Worm (Caenorhabditis elegans) whole organism, L4 larva: ENCODE measurements around the gene srh-219.

Experiments used
- D1046.2 ChIP-seq: fragments of 200-800 bp; sonication (Bioruptor generic); IDR thresholded peaks from 2 replicates; pipeline ENCODE4 v1.3.6; 2022; ENCODE audit warnings: missing genetic modification characterization, missing compliant biosample characterization
- F10B5.3 ChIP-seq: sonication (generic microtip); optimal IDR thresholded peaks from 2 replicates; lab custom pipeline; 2016; ENCODE audit warnings: mild to moderate bottlenecking, missing genetic modification characterization, missing compliant biosample characterization
- F26F4.8 ChIP-seq: fragments of 200-800 bp; sonication (Bioruptor generic); conservative IDR thresholded peaks from 2 replicates; pipeline ENCODE4 v1.3.6; 2022; ENCODE audit warnings: missing genetic modification characterization, missing compliant biosample characterization
- F44E2.7 ChIP-seq: fragments of 200-800 bp; sonication (Bioruptor generic); IDR thresholded peaks from 2 replicates; pipeline ENCODE4 v2.1.2; 2022; ENCODE audit warnings: missing genetic modification characterization, missing compliant biosample characterization
- R02D3.7 ChIP-seq: fragments of 150-350 bp; sonication (generic microtip); optimal IDR thresholded peaks from 3 replicates; lab custom pipeline; 2014; ENCODE audit warnings: missing biosample characterization, missing genetic modification characterization
- T20F7.1 ChIP-seq: fragments of 200-800 bp; sonication (Bioruptor generic); optimal IDR thresholded peaks from 2 replicates; lab custom pipeline; 2018; ENCODE audit warnings: mild to moderate bottlenecking, missing genetic modification characterization, missing compliant biosample characterization
- T26A8.4 ChIP-seq: fragments of 200-800 bp; sonication (Bioruptor generic); IDR thresholded peaks from 2 replicates; pipeline ENCODE4 v1.3.6; 2022; ENCODE audit warnings: missing genetic modification characterization, missing compliant biosample characterization
- Y105C5A.15 ChIP-seq: fragments of 200-800 bp; sonication (Bioruptor generic); IDR thresholded peaks from 2 replicates; pipeline ENCODE4 v1.3.6; 2022; ENCODE audit warnings: missing genetic modification characterization, missing compliant biosample characterization
- Y5F2A.4 ChIP-seq: fragments of 200-800 bp; sonication (Bioruptor generic); optimal IDR thresholded peaks from 2 replicates; lab custom pipeline; 2018; ENCODE audit warnings: mild to moderate bottlenecking, missing genetic modification characterization, missing compliant biosample characterization
- ama-1 ChIP-seq: fragments of 150-350 bp; optimal IDR thresholded peaks from 2 replicates; lab custom pipeline; 2014; ENCODE audit warnings: inconsistent platforms, mixed read lengths
- attf-4 ChIP-seq: sonication (generic microtip); optimal IDR thresholded peaks from 3 replicates; lab custom pipeline; 2017; ENCODE audit warnings: missing biosample characterization, missing genetic modification characterization
- ceh-28 ChIP-seq: fragments of 150-350 bp; optimal IDR thresholded peaks from 2 replicates; lab custom pipeline; 2014; ENCODE audit warnings: missing biosample characterization, missing genetic modification reagents, missing genetic modification characterization
- ceh-44 ChIP-seq: fragments of 200-800 bp; sonication (Bioruptor generic); IDR thresholded peaks from 2 replicates; pipeline ENCODE4 v1.3.6; 2022; ENCODE audit warnings: missing genetic modification reagents, missing genetic modification characterization, missing compliant biosample characterization
- ceh-82 ChIP-seq: sonication (generic microtip); optimal IDR thresholded peaks from 2 replicates; lab custom pipeline; 2017; ENCODE audit warnings: missing biosample characterization, missing genetic modification characterization
- ces-1 ChIP-seq: fragments of 150-350 bp; sonication (generic microtip); optimal IDR thresholded peaks from 4 replicates; lab custom pipeline; 2014; ENCODE audit warnings: missing biosample characterization, missing genetic modification reagents, missing genetic modification characterization
- daf-12 ChIP-seq: fragments of 150-350 bp; optimal IDR thresholded peaks from 2 replicates; lab custom pipeline; 2014; ENCODE audit warnings: missing biosample characterization, missing genetic modification reagents, missing genetic modification characterization
- daf-8 ChIP-seq: fragments of 200-800 bp; sonication (Bioruptor generic); IDR thresholded peaks from 2 replicates; pipeline ENCODE4 v1.3.6; 2022; ENCODE audit warnings: missing genetic modification characterization, missing compliant biosample characterization
- dmd-8 ChIP-seq: fragments of 200-800 bp; sonication (Bioruptor generic); IDR thresholded peaks from 2 replicates; pipeline ENCODE4 v1.3.6; 2022; ENCODE audit warnings: missing genetic modification characterization, missing compliant biosample characterization
- dmd-9 ChIP-seq: fragments of 200-800 bp; sonication (Bioruptor generic); IDR thresholded peaks from 2 replicates; pipeline ENCODE4 v1.3.6; 2022; ENCODE audit warnings: missing genetic modification reagents, missing genetic modification characterization, missing compliant biosample characterization
- egl-27 ChIP-seq: sonication (generic microtip); optimal IDR thresholded peaks from 3 replicates; lab custom pipeline; 2017; ENCODE audit warnings: missing biosample characterization, missing genetic modification reagents, missing genetic modification characterization
- egl-43 ChIP-seq: fragments of 200-800 bp; sonication (Bioruptor generic); IDR thresholded peaks from 2 replicates; pipeline ENCODE4 v1.3.6; 2022; ENCODE audit warnings: missing genetic modification reagents, missing genetic modification characterization, missing compliant biosample characterization
- fos-1 ChIP-seq: fragments of 150-350 bp; optimal IDR thresholded peaks from 2 replicates; lab custom pipeline; 2014; ENCODE audit warnings: missing biosample characterization, missing genetic modification characterization
- hif-1 ChIP-seq, 2 experiments: sonication (generic microtip); optimal IDR thresholded peaks; 2 replicates each; lab custom pipeline; 2016 to 2017; ENCODE audit warnings: missing compliant biosample characterization in 2 of 2, missing genetic modification characterization in 2 of 2, missing genetic modification reagents in 2 of 2, missing genotype in 2 of 2, mild to moderate bottlenecking in 1 of 2
- hlh-30 ChIP-seq: sonication (generic microtip); optimal IDR thresholded peaks from 2 replicates; lab custom pipeline; 2017; ENCODE audit warnings: antibody characterized with exemption, mild to moderate bottlenecking, missing genetic modification characterization, missing compliant biosample characterization; ENCODE audit not compliant: insufficient read depth
- lim-7 ChIP-seq: fragments of 200-800 bp; sonication (Bioruptor generic); IDR thresholded peaks from 2 replicates; pipeline ENCODE4 v1.3.6; 2022; ENCODE audit warnings: missing genetic modification characterization, missing compliant biosample characterization
- lin-29 ChIP-seq: fragments of 200-800 bp; sonication (Bioruptor generic); IDR thresholded peaks from 2 replicates; pipeline ENCODE4 v1.3.6; 2022; ENCODE audit warnings: missing genetic modification reagents, missing genetic modification characterization, missing compliant biosample characterization
- lin-39 ChIP-seq: fragments of 150-350 bp; optimal IDR thresholded peaks from 2 replicates; lab custom pipeline; 2014; ENCODE audit warnings: missing biosample characterization, missing genetic modification reagents, missing genetic modification characterization
- lir-3 ChIP-seq: sonication (generic microtip); optimal IDR thresholded peaks from 2 replicates; lab custom pipeline; 2016; ENCODE audit warnings: mild to moderate bottlenecking, missing genetic modification characterization, missing compliant biosample characterization
- madf-5 ChIP-seq, 2 experiments: fragments of 200-800 bp; sonication (Bioruptor generic); IDR thresholded peaks; 2 replicates each; pipeline ENCODE4 v1.3.6; 2022; ENCODE audit warnings: missing compliant biosample characterization in 2 of 2, missing genetic modification characterization in 2 of 2
- mdl-1 ChIP-seq, 2 experiments: fragments of 150-350 bp in 1 of 2; sonication (generic microtip) in 1 of 2; optimal IDR thresholded peaks; 2 replicates each; lab custom pipeline; 2014 to 2017; ENCODE audit warnings: missing biosample characterization in 2 of 2, missing genetic modification characterization in 2 of 2
- mdt-29 ChIP-seq: fragments of 200-800 bp; sonication (Bioruptor generic); IDR thresholded peaks from 2 replicates; pipeline ENCODE4 v1.3.6; 2022; ENCODE audit warnings: missing genetic modification reagents, missing genetic modification characterization, missing compliant biosample characterization
- mep-1 ChIP-seq: fragments of 150-350 bp; sonication (generic microtip); optimal IDR thresholded peaks from 3 replicates; lab custom pipeline; 2014; ENCODE audit warnings: missing biosample characterization, missing genetic modification characterization
- mxl-2 ChIP-seq: fragments of 200-800 bp; sonication (Bioruptor generic); conservative IDR thresholded peaks from 2 replicates; pipeline ENCODE4 v1.3.6; 2022; ENCODE audit warnings: missing genetic modification reagents, missing genetic modification characterization, missing compliant biosample characterization
- mxl-3 ChIP-seq: fragments of 200-800 bp; sonication (Bioruptor generic); optimal IDR thresholded peaks from 2 replicates; lab custom pipeline; 2018; ENCODE audit warnings: mild to moderate bottlenecking, missing genetic modification characterization, missing compliant biosample characterization
- nhr-10 ChIP-seq: fragments of 150-350 bp; optimal IDR thresholded peaks from 2 replicates; lab custom pipeline; 2014; ENCODE audit warnings: missing biosample characterization, missing genetic modification characterization
- nhr-102 ChIP-seq: sonication (generic microtip); optimal IDR thresholded peaks from 2 replicates; lab custom pipeline; 2016; ENCODE audit warnings: mild to moderate bottlenecking, missing genetic modification characterization, moderate library complexity, missing compliant biosample characterization
- nhr-28 ChIP-seq: fragments of 150-350 bp; optimal IDR thresholded peaks from 2 replicates; lab custom pipeline; 2014; ENCODE audit warnings: missing biosample characterization, missing genetic modification characterization
- nhr-48 ChIP-seq: sonication (generic microtip); optimal IDR thresholded peaks from 2 replicates; lab custom pipeline; 2016; ENCODE audit warnings: mild to moderate bottlenecking, missing genetic modification characterization, missing compliant biosample characterization
- nhr-76 ChIP-seq: fragments of 150-350 bp; optimal IDR thresholded peaks from 2 replicates; lab custom pipeline; 2014; ENCODE audit warnings: missing biosample characterization, missing genetic modification characterization
- pha-4 ChIP-seq, 2 experiments: fragments of 150-350 bp in 1 of 2; fragments of 200-800 bp in 1 of 2; sonication (Bioruptor generic) in 1 of 2; IDR thresholded peaks in 1 of 2; optimal IDR thresholded peaks in 1 of 2; 2 replicates each; pipeline versions ENCODE4 v1.3.6 to Lab custom; 2014 to 2022; ENCODE audit warnings: missing genetic modification characterization in 2 of 2, missing genetic modification reagents in 2 of 2, missing biosample characterization in 1 of 2, missing compliant biosample characterization in 1 of 2
- sdz-12 ChIP-seq: fragments of 200-800 bp; sonication (Bioruptor generic); optimal IDR thresholded peaks from 2 replicates; lab custom pipeline; 2018; ENCODE audit warnings: mild to moderate bottlenecking, missing genetic modification characterization, missing compliant biosample characterization
- skn-1 ChIP-seq: fragments of 150-350 bp; optimal IDR thresholded peaks from 2 replicates; lab custom pipeline; 2014; ENCODE audit warnings: missing biosample characterization, missing genetic modification characterization
- snpc-4 ChIP-seq: fragments of 150-350 bp; optimal IDR thresholded peaks from 2 replicates; lab custom pipeline; 2014; ENCODE audit warnings: missing biosample characterization, missing genetic modification characterization
- spr-1 ChIP-seq: sonication (generic microtip); optimal IDR thresholded peaks from 2 replicates; lab custom pipeline; 2016; ENCODE audit warnings: mild to moderate bottlenecking, missing genetic modification characterization, missing compliant biosample characterization
- spr-3 ChIP-seq: fragments of 200-800 bp; sonication (Bioruptor generic); optimal IDR thresholded peaks from 2 replicates; lab custom pipeline; 2018; ENCODE audit warnings: mild to moderate bottlenecking, missing genetic modification characterization, missing compliant biosample characterization
- unc-130 ChIP-seq: sonication (generic microtip); optimal IDR thresholded peaks from 2 replicates; lab custom pipeline; 2016; ENCODE audit warnings: missing genetic modification reagents, missing genetic modification characterization, missing compliant biosample characterization
- unc-39 ChIP-seq: sonication (generic microtip); optimal IDR thresholded peaks from 2 replicates; lab custom pipeline; 2017; ENCODE audit warnings: missing biosample characterization, missing genetic modification characterization
- vab-7 ChIP-seq: fragments of 200-800 bp; sonication (Bioruptor generic); IDR thresholded peaks from 2 replicates; pipeline ENCODE4 v1.3.6; 2022; ENCODE audit warnings: missing genetic modification reagents, missing genetic modification characterization, missing compliant biosample characterization
- zag-1 ChIP-seq: fragments of 150-350 bp; optimal IDR thresholded peaks from 2 replicates; lab custom pipeline; 2014; ENCODE audit warnings: missing biosample characterization, missing genetic modification characterization
- zfp-2 ChIP-seq: sonication (generic microtip); optimal IDR thresholded peaks from 2 replicates; lab custom pipeline; 2016; ENCODE audit warnings: mild to moderate bottlenecking, missing genetic modification characterization, missing compliant biosample characterization
- zfp-3 ChIP-seq: fragments of 200-800 bp; sonication (Bioruptor generic); conservative IDR thresholded peaks from 2 replicates; pipeline ENCODE4 v1.3.6; 2022; ENCODE audit warnings: missing genetic modification reagents, missing genetic modification characterization, missing compliant biosample characterization
- zip-11 ChIP-seq: fragments of 200-800 bp; sonication (Bioruptor generic); IDR thresholded peaks from 2 replicates; pipeline ENCODE4 v1.3.6; 2022; ENCODE audit warnings: missing genetic modification characterization, missing compliant biosample characterization
- zip-2 ChIP-seq: fragments of 150-350 bp; optimal IDR thresholded peaks from 2 replicates; lab custom pipeline; 2014; ENCODE audit warnings: missing biosample characterization, missing genetic modification characterization

Gene srh-219

DNA sequence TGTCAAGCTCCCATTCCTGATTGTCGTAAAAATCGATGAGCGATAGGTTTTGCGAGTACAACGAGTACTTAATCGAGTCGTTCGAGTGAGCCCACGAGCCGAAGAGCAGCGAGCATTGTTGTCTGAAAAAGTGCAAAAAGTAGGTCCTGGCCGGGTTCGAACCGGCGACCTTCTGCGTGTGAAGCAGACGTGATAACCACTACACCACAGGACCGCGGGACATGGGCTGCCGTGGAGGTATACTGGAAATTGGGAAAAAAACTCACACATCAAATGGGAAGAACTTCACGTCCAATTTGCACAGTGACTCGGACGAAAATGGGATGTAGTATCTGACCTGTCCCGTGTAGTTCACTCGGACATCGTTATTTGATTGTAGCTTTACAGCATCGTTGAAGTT lies 20.1 kb downstream of the srh-219 start:
- TF ChIP-seq sdz-12 (GFP tag; lab: Kevin White, UChicago) = no peak
- peak; percentile 52; the same call in 1 of the 2 replicates for TF ChIP-seq lim-7 (GFP tag; lab: Robert Waterston, UW)
- no peak for TF ChIP-seq skn-1 (tag; lab: Kevin White, UChicago)
- TF ChIP-seq nhr-28 (tag; lab: Kevin White, UChicago) = no peak
- no peak for TF ChIP-seq mdl-1 (tag; optimal IDR thresholded peaks at IDR 0.05; lab: Kevin White, UChicago)
- TF ChIP-seq dmd-9 (GFP tag; lab: Robert Waterston, UW) = no peak
- no peak for TF ChIP-seq mxl-3 (GFP tag; lab: Kevin White, UChicago)
- TF ChIP-seq lin-39 (tag; lab: Kevin White, UChicago) = no peak
- no peak for TF ChIP-seq zfp-2 (tag; lab: Kevin White, UChicago)
- no peak for TF ChIP-seq attf-4 (tag; lab: Kevin White, UChicago)
- no peak for TF ChIP-seq zfp-3
- no peak for TF ChIP-seq nhr-102 (tag; lab: Kevin White, UChicago)
- no peak for TF ChIP-seq unc-39 (tag; lab: Kevin White, UChicago)
- TF ChIP-seq hlh-30 = peak; percentile 18
- TF ChIP-seq D1046.2 (GFP tag; lab: Robert Waterston, UW) = peak; percentile 88
- no peak for TF ChIP-seq dmd-8 (GFP tag; lab: Robert Waterston, UW)
- TF ChIP-seq ama-1 (lab: Kevin White, UChicago) = no peak
- TF ChIP-seq ceh-82 = no peak
- no peak for TF ChIP-seq zip-2 (tag; lab: Kevin White, UChicago)
- no peak for TF ChIP-seq nhr-48 (tag; lab: Kevin White, UChicago)
- TF ChIP-seq madf-5 (GFP tag; IDR thresholded peaks at IDR 0.05; lab: Robert Waterston, UW) = 0 out of 4 replicates have a peak, but pooled peaks of 1 of the 2 experiments have one; percentile 54
- TF ChIP-seq egl-43 (GFP tag; lab: Robert Waterston, UW) = peak; percentile 77
- no peak for TF ChIP-seq ceh-28 (tag; lab: Kevin White, UChicago)
- TF ChIP-seq spr-3 = no peak
- no peak for TF ChIP-seq nhr-76 (tag; lab: Kevin White, UChicago)
- TF ChIP-seq mxl-2 (GFP tag; lab: Robert Waterston, UW) = 0 out of 2 replicates have a peak, but pooled peaks have one; percentile 36
- no peak for TF ChIP-seq nhr-10 (tag; lab: Kevin White, UChicago)
- TF ChIP-seq lin-29 (GFP tag; lab: Robert Waterston, UW) = no peak
- 0 out of 2 replicates have a peak, but pooled peaks have one; percentile 19 for TF ChIP-seq Y105C5A.15
- no peak for TF ChIP-seq mdt-29 (GFP tag; lab: Robert Waterston, UW)
- TF ChIP-seq vab-7 (GFP tag; lab: Robert Waterston, UW) = peak; percentile 59
- no peak for TF ChIP-seq F44E2.7 (GFP tag; lab: Robert Waterston, UW)
- TF ChIP-seq spr-1 = no peak
- TF ChIP-seq zag-1 (tag; lab: Kevin White, UChicago) = no peak
- no peak for TF ChIP-seq T20F7.1 (GFP tag; lab: Kevin White, UChicago)
- TF ChIP-seq zip-11 (GFP tag; lab: Robert Waterston, UW) = no peak
- TF ChIP-seq lir-3 (tag; lab: Kevin White, UChicago) = no peak
- TF ChIP-seq T26A8.4 (GFP tag; lab: Robert Waterston, UW) = peak; percentile 36; the same call in 1 of the 2 replicates
- TF ChIP-seq egl-27 (tag; lab: Kevin White, UChicago) = no peak
- no peak for TF ChIP-seq fos-1 (tag; lab: Kevin White, UChicago)
- no peak for TF ChIP-seq daf-8
- no peak for TF ChIP-seq ceh-44 (GFP tag; lab: Robert Waterston, UW)
- no peak for TF ChIP-seq F10B5.3 (tag; lab: Kevin White, UChicago)
- TF ChIP-seq ces-1 = no peak
- no peak for TF ChIP-seq snpc-4 (tag; lab: Kevin White, UChicago)
- no peak for TF ChIP-seq pha-4 (GFP tag; IDR thresholded peaks at IDR 0.05; lab: Robert Waterston, UW)
- no peak for TF ChIP-seq pha-4 (tag; optimal IDR thresholded peaks at IDR 0.05; lab: Kevin White, UChicago)
- TF ChIP-seq F26F4.8 = no peak
- no peak for TF ChIP-seq hif-1 (tag; optimal IDR thresholded peaks at IDR 0.05; lab: Kevin White, UChicago)
- TF ChIP-seq unc-130 (GFP tag; lab: Kevin White, UChicago) = no peak
- no peak for TF ChIP-seq daf-12
- no peak for TF ChIP-seq R02D3.7 (tag; lab: Kevin White, UChicago)
- TF ChIP-seq Y5F2A.4 (GFP tag; lab: Kevin White, UChicago) = no peak
- TF ChIP-seq mep-1 (tag; lab: Kevin White, UChicago) = no peak
